Worm (Caenorhabditis elegans) whole organism, L4/young adult: ENCODE data around the gene fbxa-153.
"Not testable (repeated sequence)": the region's sequence is repeated elsewhere in the genome, so short reads cannot be mapped to it uniquely, and the experiment has no call there.

Experiments used
- W03F9.2 ChIP-seq: fragments of 150-350 bp; optimal IDR thresholded peaks from 2 replicates; lab custom pipeline; 2014; ENCODE audit warnings: missing biosample characterization, missing genetic modification characterization
- dao-5 ChIP-seq: sonication (generic microtip); optimal IDR thresholded peaks from 2 replicates; lab custom pipeline; 2016; ENCODE audit warnings: missing genotype, missing genetic modification characterization, moderate library complexity, missing compliant biosample characterization
- him-1 ChIP-seq: sonication (generic microtip); optimal IDR thresholded peaks from 2 replicates; lab custom pipeline; 2016; ENCODE audit warnings: missing genotype, missing genetic modification reagents, missing genetic modification characterization, missing compliant biosample characterization

DNA sequence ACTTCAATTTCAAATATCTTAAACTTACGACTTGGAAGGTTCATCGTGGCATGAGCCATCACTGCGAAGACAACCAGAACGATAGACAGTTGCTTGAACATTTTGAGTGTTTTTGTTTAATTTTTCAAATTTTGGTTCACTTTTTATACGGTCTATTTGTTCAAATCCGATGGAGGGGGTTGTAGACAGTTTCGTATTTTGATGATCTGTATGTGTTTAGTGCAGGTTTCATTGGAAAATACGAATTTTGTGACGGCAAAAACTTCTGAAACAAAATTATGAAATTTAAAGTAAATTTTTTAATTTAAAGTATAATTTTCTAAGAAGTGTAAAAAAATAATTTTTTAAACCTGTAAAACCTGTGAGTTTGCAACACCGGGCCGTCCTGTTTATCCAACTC lies 33.0 kb upstream of the fbxa-153 start, which contains the start of gene C55A1.4:
- TF ChIP-seq him-1, dao-5, W03F9.2 (tag; lab: Kevin White, UChicago): not testable (repeated sequence)
